Worm (Caenorhabditis elegans): ENCODE results near the gene ltd-1.

DNA sequence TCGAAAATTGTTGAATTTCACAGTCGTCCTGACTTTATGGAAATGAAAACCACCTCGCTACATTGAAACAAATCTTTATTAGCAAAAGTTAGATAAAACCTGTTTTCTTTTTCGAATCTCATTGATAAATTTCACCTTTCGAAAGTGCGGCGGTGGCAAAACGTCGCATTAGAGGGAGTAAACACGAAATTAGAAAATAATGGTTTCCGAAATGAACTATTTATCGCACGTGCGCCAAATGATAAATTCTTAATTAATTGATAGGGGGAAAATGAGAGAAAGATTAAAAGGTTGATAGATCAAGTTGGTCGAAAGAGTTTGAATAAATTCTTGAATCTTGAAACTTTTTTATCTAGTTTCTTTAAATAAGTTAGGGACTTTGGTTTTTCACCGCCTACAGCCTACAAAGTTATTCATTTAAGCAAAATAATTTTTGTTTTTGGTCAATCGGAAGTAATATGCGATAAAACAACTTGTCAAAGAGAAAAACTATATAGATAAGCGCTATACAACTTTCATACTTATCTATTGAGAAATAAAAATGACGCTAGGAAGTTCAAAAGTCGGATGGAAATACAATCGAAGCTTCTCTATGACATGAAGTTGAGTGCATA lies 21.4 kb downstream of the ltd-1 start:
- TF ChIP-seq nhr-11 (tag; optimal IDR thresholded peaks at IDR 0.05) (no peak), nhr-237 (tag; optimal IDR thresholded peaks at IDR 0.05) (no peak)

Measured in whole organism, L1 larva.